Worm (Caenorhabditis elegans): ENCODE results near the gene sipa-1.

- TF ChIP-seq ztf-29 (GFP tag; IDR thresholded peaks at IDR 0.05) (no peak), klf-2 (GFP tag; conservative IDR thresholded peaks at IDR 0.05) (no peak), ref-1 (GFP tag; conservative IDR thresholded peaks at IDR 0.05) (no peak), flt-1 (GFP tag; IDR thresholded peaks at IDR 0.05) (no peak), cog-1 (tag; optimal IDR thresholded peaks at IDR 0.05) (no peak), ztf-23 (GFP tag; IDR thresholded peaks at IDR 0.05) (no peak), tab-1 (GFP tag; IDR thresholded peaks at IDR 0.05) (no peak), T22C8.4 (GFP tag; IDR thresholded peaks at IDR 0.05) (no peak), med-1 (GFP tag; optimal IDR thresholded peaks at IDR 0.05; ENCODE audit: insufficient read depth) (no peak)
Observed at ce11 chrV:11598807-11599206, 38.3 kb downstream of the sipa-1 start, which contains the start of gene srx-84.
